Fruit fly (Drosophila melanogaster): ENCODE results near the gene mRpL3.

- TF ChIP-seq psq (optimal IDR thresholded peaks at IDR 0.05) (no peak), Myc (optimal IDR thresholded peaks at IDR 0.05) (no peak)
Measured at dm6 chrX:15748945-15749344, 12.1 kb upstream of the mRpL3 start, which contains the start of gene Mvd.

All from Kc167 (cell line).